Worm (Caenorhabditis elegans): ENCODE data around the gene vap-2.

DNA sequence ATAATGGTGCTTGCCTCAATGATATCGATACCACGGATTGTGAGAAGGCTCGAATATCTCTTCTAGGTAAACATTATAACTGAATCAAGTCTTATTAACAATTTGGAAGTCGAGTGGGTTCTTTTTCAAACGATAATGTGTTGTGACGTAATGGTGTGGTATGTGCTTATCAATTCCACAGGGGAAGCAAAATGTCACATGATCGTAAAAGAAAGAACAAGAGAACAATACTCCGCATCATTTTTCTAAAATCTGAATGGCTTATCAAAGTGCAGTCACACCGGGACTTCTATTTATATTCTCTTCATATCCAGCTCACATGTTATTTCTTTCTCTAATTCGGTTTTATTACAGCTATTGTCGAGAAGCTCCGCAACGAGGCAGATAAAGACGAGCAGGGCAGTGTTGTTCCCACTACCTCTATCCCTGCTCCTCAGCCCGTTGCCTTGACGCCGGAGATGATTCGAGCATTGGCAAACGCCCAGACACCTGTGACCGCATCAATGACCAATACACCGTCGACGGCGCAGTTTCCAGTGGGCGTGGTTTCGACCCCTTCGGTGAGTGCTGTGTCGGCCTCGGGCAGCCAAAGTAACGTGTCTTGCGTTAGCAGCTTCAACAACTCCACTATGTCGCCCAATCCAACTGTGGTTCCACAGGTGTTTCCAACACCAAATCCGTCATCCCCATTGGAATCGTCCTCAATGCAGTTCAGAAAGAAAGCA, 11.6 kb downstream of the vap-2 start:
- TF ChIP-seq vab-15 (tag; optimal IDR thresholded peaks at IDR 0.05), result no peak
- no peak for TF ChIP-seq egl-13 (tag; optimal IDR thresholded peaks at IDR 0.05)
- TF ChIP-seq nhr-90 (tag; optimal IDR thresholded peaks at IDR 0.05; ENCODE audit: poor library complexity), result no peak
- peak in 1 of 2 experiments; percentile 28 for TF ChIP-seq lin-35 (GFP tag; optimal IDR thresholded peaks at IDR 0.05)
